Worm (Caenorhabditis elegans) whole organism, L4/young adult: ENCODE measurements around the gene cwf-19L2.

ENCODE experiments used
- W03F9.2 ChIP-seq: fragments of 150-350 bp; optimal IDR thresholded peaks from 2 replicates; lab custom pipeline; 2014; ENCODE audit warnings: missing biosample characterization, missing genetic modification characterization
- dao-5 ChIP-seq: sonication (generic microtip); optimal IDR thresholded peaks from 2 replicates; lab custom pipeline; 2016; ENCODE audit warnings: missing genotype, missing genetic modification characterization, moderate library complexity, missing compliant biosample characterization
- him-1 ChIP-seq: sonication (generic microtip); optimal IDR thresholded peaks from 2 replicates; lab custom pipeline; 2016; ENCODE audit warnings: missing genotype, missing genetic modification reagents, missing genetic modification characterization, missing compliant biosample characterization

DNA sequence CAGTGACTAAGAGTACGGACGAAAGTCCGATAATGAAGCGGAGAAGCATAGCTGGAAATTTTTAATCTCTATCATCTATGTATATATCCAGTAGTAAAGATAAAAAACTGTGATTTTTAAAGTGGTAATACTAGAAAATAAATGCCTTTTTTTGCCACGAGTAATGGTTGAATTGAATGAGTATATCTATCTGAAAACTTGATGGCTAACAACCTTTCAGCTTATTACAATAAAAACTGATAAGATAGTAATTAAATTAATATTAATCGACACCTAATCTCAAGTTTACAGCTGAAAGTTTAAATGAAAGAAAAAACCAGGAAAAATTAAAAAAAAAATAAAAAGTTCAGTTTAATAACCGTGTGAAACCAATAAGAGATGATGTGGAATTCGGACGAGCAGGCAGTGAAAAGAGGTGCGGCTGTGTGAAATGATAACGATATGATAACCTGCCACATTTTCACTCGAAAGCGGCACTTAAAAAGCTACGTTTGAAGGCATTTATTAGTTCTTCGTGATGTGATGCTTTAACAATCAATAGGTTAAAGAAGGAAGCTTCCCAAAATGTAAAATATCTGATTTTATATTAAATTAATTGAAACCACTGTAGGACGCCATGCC lies 21.6 kb downstream of the cwf-19L2 start, which contains the start of gene nspg-6:
- TF ChIP-seq W03F9.2 (tag; lab: Kevin White, UChicago) (no peak), him-1 (tag; lab: Kevin White, UChicago) (no peak), dao-5 (no peak)
